Worm (Caenorhabditis elegans) whole organism, midembryonic: Measurements from ENCODE around the gene plg-1.

ENCODE experiments used
- T22C8.4 ChIP-seq: fragments of 200-800 bp; sonication (Bioruptor generic); IDR thresholded peaks from 2 replicates; pipeline ENCODE4 v1.3.6; 2022; ENCODE audit warnings: missing genetic modification characterization, missing compliant biosample characterization
- tab-1 ChIP-seq: fragments of 200-800 bp; sonication (Bioruptor generic); IDR thresholded peaks from 2 replicates; pipeline ENCODE4 v1.3.6; 2022; ENCODE audit warnings: missing genetic modification characterization, missing compliant biosample characterization
- ztf-23 ChIP-seq: fragments of 200-800 bp; sonication (Bioruptor generic); IDR thresholded peaks from 2 replicates; pipeline ENCODE4 v1.3.6; 2022; ENCODE audit warnings: missing genetic modification reagents, missing genetic modification characterization, missing compliant biosample characterization

- peak; percentile 57; the same call in 1 of the 2 replicates for TF ChIP-seq ztf-23
- no peak for TF ChIP-seq T22C8.4 (GFP tag; lab: Robert Waterston, UW)
- peak; percentile 51; the same call in 1 of the 2 replicates for TF ChIP-seq tab-1
Observed at ce11 chrIII:8865294-8865766, 13.3 kb downstream of the plg-1 start.
